Worm (Caenorhabditis elegans): ENCODE measurements around the gene F46G10.2.

F46G10.2 gene

ce11 chrX:13348417-13348816, 25.7 kb downstream of the F46G10.2 start (continued):
- TF ChIP-seq nhr-71 (tag; optimal IDR thresholded peaks at IDR 0.05) (peak; percentile 94), ceh-63 (GFP tag; optimal IDR thresholded peaks at IDR 0.05) (no peak), pqm-1 (tag; optimal IDR thresholded peaks at IDR 0.05) (no peak), sox-4 (tag; optimal IDR thresholded peaks at IDR 0.05) (no peak), Y116A8C.19 (tag; optimal IDR thresholded peaks at IDR 0.05; ENCODE audit: borderline replicate concordance) (no peak), pax-3 (tag; optimal IDR thresholded peaks at IDR 0.05) (no peak), unc-62 (GFP tag; optimal IDR thresholded peaks at IDR 0.05) (no peak), fkh-4 (tag; optimal IDR thresholded peaks at IDR 0.05; ENCODE audit: borderline replicate concordance) (no peak), fos-1 (tag; optimal IDR thresholded peaks at IDR 0.05) (no peak), nhr-28 (tag; optimal IDR thresholded peaks at IDR 0.05) (no peak), nhr-90 (tag; optimal IDR thresholded peaks at IDR 0.05; ENCODE audit: poor library complexity) (peak; percentile 84), tlp-1 (tag; optimal IDR thresholded peaks at IDR 0.05) (no peak), ceh-90 (tag; optimal IDR thresholded peaks at IDR 0.05) (no peak), hlh-17 (GFP tag; optimal IDR thresholded peaks at IDR 0.05; ENCODE audit: borderline replicate concordance) (no peak), zip-4 (GFP tag; optimal IDR thresholded peaks at IDR 0.05) (no peak), sup-37 (GFP tag; optimal IDR thresholded peaks at IDR 0.05) (no peak), xbp-1 (tag; optimal IDR thresholded peaks at IDR 0.05) (peak; percentile 20), egl-13 (tag; optimal IDR thresholded peaks at IDR 0.05) (no peak), unc-98 (GFP tag; IDR thresholded peaks at IDR 0.05) (no peak), fkh-8 (tag; optimal IDR thresholded peaks at IDR 0.05) (no peak), nhr-85 (tag) (peak; percentile 91), ets-5 (GFP tag; IDR thresholded peaks at IDR 0.05) (no peak), snpc-4 (tag; optimal IDR thresholded peaks at IDR 0.05) (no peak), jun-1 (tag; optimal IDR thresholded peaks at IDR 0.05) (no peak), lin-15B (tag; optimal IDR thresholded peaks at IDR 0.05) (no peak), hlh-4 (tag; optimal IDR thresholded peaks at IDR 0.05) (no peak), sptf-1 (tag; optimal IDR thresholded peaks at IDR 0.05) (no peak), ces-1 (GFP tag; optimal IDR thresholded peaks at IDR 0.05) (no peak), lin-14 (GFP tag; optimal IDR thresholded peaks at IDR 0.05) (peak; percentile 77), mef-2 (tag; optimal IDR thresholded peaks at IDR 0.05) (no peak), vab-15 (tag; optimal IDR thresholded peaks at IDR 0.05) (no peak), nhr-76 (tag; optimal IDR thresholded peaks at IDR 0.05) (no peak), dsc-1 (tag; optimal IDR thresholded peaks at IDR 0.05) (no peak), swsn-7 (tag; optimal IDR thresholded peaks at IDR 0.05) (no peak), nhr-77 (tag; optimal IDR thresholded peaks at IDR 0.05) (no peak), unc-130 (tag; optimal IDR thresholded peaks at IDR 0.05) (peak; percentile 6), lin-39 (tag; optimal IDR thresholded peaks at IDR 0.05) (no peak), egl-27 (tag; optimal IDR thresholded peaks at IDR 0.05) (no peak), ama-1 (optimal IDR thresholded peaks at IDR 0.05) (no peak), ztf-11 (tag; optimal IDR thresholded peaks at IDR 0.05) (no peak), fkh-10 (GFP tag; optimal IDR thresholded peaks at IDR 0.05) (no peak), nhr-12 (tag; optimal IDR thresholded peaks at IDR 0.05) (no peak), elt-2 (tag; optimal IDR thresholded peaks at IDR 0.05) (peak; percentile 59), dpl-1 (GFP tag; optimal IDR thresholded peaks at IDR 0.05) (no peak)

All from whole organism, L1 larva.